Worm (Caenorhabditis elegans): ENCODE results near the gene ctsa-2.

ctsa-2 gene

ce11 chrX:6456567-6456966 lies 26.2 kb upstream of the ctsa-2 start, which contains the start of gene pept-1:
Gene pept-1, plus strand, starts transcription at chrX:6456872.
- TF ChIP-seq let-607 (tag; optimal IDR thresholded peaks at IDR 0.05) (peak; percentile 12 to 13), atf-7 (tag; optimal IDR thresholded peaks at IDR 0.05) (peak; percentile 50), nhr-80 (tag; optimal IDR thresholded peaks at IDR 0.05) (peak; percentile 99), aptf-3 (GFP tag; IDR thresholded peaks at IDR 0.05) (no peak), F57A8.1 (GFP tag; optimal IDR thresholded peaks at IDR 0.05) (no peak), athp-1 (tag; optimal IDR thresholded peaks at IDR 0.05) (no peak), Y95B8A.8 (GFP tag; IDR thresholded peaks at IDR 0.05) (no peak), ceh-27 (GFP tag; optimal IDR thresholded peaks at IDR 0.05) (no peak), ztf-18 (tag; optimal IDR thresholded peaks at IDR 0.05) (no peak), ztf-25 (GFP tag; IDR thresholded peaks at IDR 0.05) (no peak), nfyb-1 (GFP tag; IDR thresholded peaks at IDR 0.05) (no peak), tbx-9 (tag; optimal IDR thresholded peaks at IDR 0.05; ENCODE audit: borderline replicate concordance) (no peak), Y53G8AR.9 (GFP tag; conservative IDR thresholded peaks at IDR 0.05) (no peak), chd-7 (tag; optimal IDR thresholded peaks at IDR 0.05) (no peak), tbp1 (GFP tag; optimal IDR thresholded peaks at IDR 0.05) (peak; percentile 25), F55B11.4 (tag; optimal IDR thresholded peaks at IDR 0.05; ENCODE audit: borderline replicate concordance, insufficient read depth) (no peak), hsf-1 (GFP tag; IDR thresholded peaks at IDR 0.05) (no peak), rec-8 (tag; optimal IDR thresholded peaks at IDR 0.05) (no peak), ZK185.1 (tag; optimal IDR thresholded peaks at IDR 0.05; ENCODE audit: poor library complexity, severe bottlenecking) (no peak), ztf-22 (GFP tag; optimal IDR thresholded peaks at IDR 0.05) (peak; percentile 60), snpc-4 (GFP tag; optimal IDR thresholded peaks at IDR 0.05) (no peak), snpc-4 (tag; optimal IDR thresholded peaks at IDR 0.05) (no peak), T26A5.8 (tag; optimal IDR thresholded peaks at IDR 0.05) (no peak), ets-4 (GFP tag; optimal IDR thresholded peaks at IDR 0.05) (peak; percentile 87), dox-1 (GFP tag; IDR thresholded peaks at IDR 0.05) (peak; percentile 74), ceh-58 (GFP tag; IDR thresholded peaks at IDR 0.05) (no peak), cebp-2 (GFP tag; IDR thresholded peaks at IDR 0.05) (no peak), K12H6.12 (tag; optimal IDR thresholded peaks at IDR 0.05) (no peak), Y56A3A.18 (GFP tag; IDR thresholded peaks at IDR 0.05) (peak; percentile 70; the same call in 1 of the 2 replicates)

ce11 chrX:6455157-6455556 lies 24.7 kb upstream of the ctsa-2 start, which contains the start of gene nas-33:
Gene nas-33, minus strand, starts transcription at chrX:6455257.
- no peak for TF ChIP-seq C06A6.2 (GFP tag; conservative IDR thresholded peaks at IDR 0.05)
- no peak for TF ChIP-seq hlh-26 (GFP tag; conservative IDR thresholded peaks at IDR 0.05)
- no peak for TF ChIP-seq madf-3 (GFP tag; IDR thresholded peaks at IDR 0.05)
- no peak for TF ChIP-seq lag-1 (GFP tag; IDR thresholded peaks at IDR 0.05)
- no peak for TF ChIP-seq unc-62 (GFP tag; optimal IDR thresholded peaks at IDR 0.05)
- no peak for TF ChIP-seq hmg-1.2 (GFP tag; IDR thresholded peaks at IDR 0.05)

ce11 chrX:6450839-6451491 lies 20.6 kb upstream of the ctsa-2 start, which contains the start of the genes grl-6 and K10C2.6:
Gene grl-6, minus strand, starts transcription at chrX:6450939.
Gene K10C2.6, plus strand, starts transcription at chrX:6451441.
- no peak for TF ChIP-seq pbrm-1 (GFP tag; IDR thresholded peaks at IDR 0.05)
- TF ChIP-seq nhr-120 (GFP tag; IDR thresholded peaks at IDR 0.05), result no peak

All from whole organism, young adult.